Worm (Caenorhabditis elegans) whole organism, midembryonic: ENCODE data around the gene tnt-4.

Experiments used
- T22C8.4 ChIP-seq: fragments of 200-800 bp; sonication (Bioruptor generic); IDR thresholded peaks from 2 replicates; pipeline ENCODE4 v1.3.6; 2022; ENCODE audit warnings: missing genetic modification characterization, missing compliant biosample characterization
- cog-1 ChIP-seq: sonication (generic microtip); optimal IDR thresholded peaks from 2 replicates; lab custom pipeline; 2016; ENCODE audit warnings: missing genetic modification characterization, missing compliant biosample characterization
- flt-1 ChIP-seq: fragments of 200-800 bp; sonication (Bioruptor generic); IDR thresholded peaks from 2 replicates; pipeline ENCODE4 v1.3.6; 2022; ENCODE audit warnings: missing genetic modification characterization, missing compliant biosample characterization
- klf-2 ChIP-seq: fragments of 200-800 bp; sonication (Bioruptor generic); conservative IDR thresholded peaks from 2 replicates; pipeline ENCODE4 v1.3.6; 2022; ENCODE audit warnings: missing genetic modification reagents, missing genetic modification characterization, missing compliant biosample characterization
- med-1 ChIP-seq: sonication (generic microtip); optimal IDR thresholded peaks from 2 replicates; lab custom pipeline; 2017; ENCODE audit warnings: missing genetic modification characterization, mild to moderate bottlenecking, missing compliant biosample characterization, antibody characterized with exemption, missing genetic modification reagents; ENCODE audit not compliant: insufficient read depth
- ref-1 ChIP-seq: fragments of 200-800 bp; sonication (Bioruptor generic); conservative IDR thresholded peaks from 2 replicates; pipeline ENCODE4 v1.3.6; 2022; ENCODE audit warnings: missing genetic modification reagents, missing genetic modification characterization, missing compliant biosample characterization
- tab-1 ChIP-seq: fragments of 200-800 bp; sonication (Bioruptor generic); IDR thresholded peaks from 2 replicates; pipeline ENCODE4 v1.3.6; 2022; ENCODE audit warnings: missing genetic modification characterization, missing compliant biosample characterization
- ztf-23 ChIP-seq: fragments of 200-800 bp; sonication (Bioruptor generic); IDR thresholded peaks from 2 replicates; pipeline ENCODE4 v1.3.6; 2022; ENCODE audit warnings: missing genetic modification reagents, missing genetic modification characterization, missing compliant biosample characterization
- ztf-29 ChIP-seq: fragments of 200-800 bp; sonication (Bioruptor generic); IDR thresholded peaks from 2 replicates; pipeline ENCODE4 v1.3.6; 2022; ENCODE audit warnings: missing genetic modification reagents, missing genetic modification characterization, missing compliant biosample characterization

Gene tnt-4

ce11 chrV:1992515-1992968 is at the start of gene tnt-4:
Gene tnt-4, minus strand, starts transcription at chrV:1992918.
- TF ChIP-seq ztf-29 (GFP tag; lab: Robert Waterston, UW) (no peak), tab-1 (no peak), T22C8.4 (GFP tag; lab: Robert Waterston, UW) (no peak), flt-1 (GFP tag; lab: Robert Waterston, UW) (no peak), med-1 (no peak), cog-1 (tag; lab: Kevin White, UChicago) (no peak)

- no peak for TF ChIP-seq klf-2 (GFP tag; lab: Robert Waterston, UW)
- TF ChIP-seq T22C8.4 (GFP tag; lab: Robert Waterston, UW) = no peak
- no peak for TF ChIP-seq flt-1 (GFP tag; lab: Robert Waterston, UW)
- no peak for TF ChIP-seq ref-1 (GFP tag; lab: Robert Waterston, UW)
- TF ChIP-seq ztf-23 (GFP tag; lab: Robert Waterston, UW) = no peak
- no peak for TF ChIP-seq med-1
- no peak for TF ChIP-seq tab-1
- no peak for TF ChIP-seq ztf-29 (GFP tag; lab: Robert Waterston, UW)
These were observed 42.8 kb upstream of the tnt-4 start, which contains the start of gene srab-23 for ce11 chrV:2035545-2035944. Gene srab-23, minus strand, starts transcription at chrV:2035645.

ce11 chrV:2031454-2031853 is 38.7 kb upstream of the tnt-4 start, which contains the start of gene hil-6:
Gene hil-6, minus strand, starts transcription at chrV:2031554.
- no peak for TF ChIP-seq ztf-29 (GFP tag; lab: Robert Waterston, UW)
- TF ChIP-seq tab-1 = no peak
- no peak for TF ChIP-seq T22C8.4 (GFP tag; lab: Robert Waterston, UW)
- TF ChIP-seq med-1 = no peak
- TF ChIP-seq ztf-23 (GFP tag; lab: Robert Waterston, UW) = no peak
- TF ChIP-seq cog-1 (tag; lab: Kevin White, UChicago) = no peak
- TF ChIP-seq flt-1 (GFP tag; lab: Robert Waterston, UW) = no peak
- no peak for TF ChIP-seq ref-1 (GFP tag; lab: Robert Waterston, UW)
- no peak for TF ChIP-seq klf-2 (GFP tag; lab: Robert Waterston, UW)

ce11 chrV:2030661-2031060 is 37.9 kb upstream of the tnt-4 start:
- no peak for TF ChIP-seq ztf-29 (GFP tag; lab: Robert Waterston, UW)

- TF ChIP-seq flt-1 (GFP tag; lab: Robert Waterston, UW) = no peak
- no peak for TF ChIP-seq tab-1
- no peak for TF ChIP-seq med-1
- no peak for TF ChIP-seq ztf-29 (GFP tag; lab: Robert Waterston, UW)
- no peak for TF ChIP-seq klf-2 (GFP tag; lab: Robert Waterston, UW)
- no peak for TF ChIP-seq cog-1 (tag; lab: Kevin White, UChicago)
- TF ChIP-seq ref-1 (GFP tag; lab: Robert Waterston, UW) = no peak
- TF ChIP-seq T22C8.4 (GFP tag; lab: Robert Waterston, UW) = no peak
- no peak for TF ChIP-seq ztf-23 (GFP tag; lab: Robert Waterston, UW)
These were observed 37.2 kb upstream of the tnt-4 start, which contains the start of gene F59A7.12 for ce11 chrV:2029877-2030276. Gene F59A7.12, plus strand, starts transcription at chrV:2030177.

ce11 chrV:2027787-2028186 is 35.1 kb upstream of the tnt-4 start, which contains the start of gene srab-13:
Gene srab-13, minus strand, starts transcription at chrV:2027887.
- no peak for TF ChIP-seq tab-1
- TF ChIP-seq T22C8.4 (GFP tag; lab: Robert Waterston, UW) = no peak
- TF ChIP-seq ref-1 (GFP tag; lab: Robert Waterston, UW) = no peak
- TF ChIP-seq ztf-23 (GFP tag; lab: Robert Waterston, UW) = no peak
- TF ChIP-seq med-1 = no peak
- no peak for TF ChIP-seq ztf-29 (GFP tag; lab: Robert Waterston, UW)
- no peak for TF ChIP-seq flt-1 (GFP tag; lab: Robert Waterston, UW)
- TF ChIP-seq klf-2 (GFP tag; lab: Robert Waterston, UW) = no peak
- TF ChIP-seq cog-1 (tag; lab: Kevin White, UChicago) = no peak

- no peak for TF ChIP-seq T22C8.4 (GFP tag; lab: Robert Waterston, UW)
- TF ChIP-seq tab-1 = no peak
- TF ChIP-seq ref-1 (GFP tag; lab: Robert Waterston, UW) = no peak
- no peak for TF ChIP-seq flt-1 (GFP tag; lab: Robert Waterston, UW)
- no peak for TF ChIP-seq cog-1 (tag; lab: Kevin White, UChicago)
- no peak for TF ChIP-seq ztf-29 (GFP tag; lab: Robert Waterston, UW)
- TF ChIP-seq med-1 = no peak
- no peak for TF ChIP-seq klf-2 (GFP tag; lab: Robert Waterston, UW)
- TF ChIP-seq ztf-23 (GFP tag; lab: Robert Waterston, UW) = no peak
These were observed 29.7 kb upstream of the tnt-4 start, which contains the start of gene F59A7.5 for ce11 chrV:2022374-2022773. Gene F59A7.5, plus strand, starts transcription at chrV:2022674.

- no peak for TF ChIP-seq klf-2 (GFP tag; lab: Robert Waterston, UW)
- no peak for TF ChIP-seq T22C8.4 (GFP tag; lab: Robert Waterston, UW)
- TF ChIP-seq ztf-29 (GFP tag; lab: Robert Waterston, UW) = no peak
- TF ChIP-seq cog-1 (tag; lab: Kevin White, UChicago) = no peak
- no peak for TF ChIP-seq tab-1
- no peak for TF ChIP-seq med-1
- no peak for TF ChIP-seq flt-1 (GFP tag; lab: Robert Waterston, UW)
These were observed 28.6 kb upstream of the tnt-4 start for ce11 chrV:2021283-2021682.

ce11 chrV:2018689-2019088 is 26.0 kb upstream of the tnt-4 start, which contains the start of gene F59A7.14:
Gene F59A7.14, plus strand, starts transcription at chrV:2018989.
- TF ChIP-seq cog-1 (tag; lab: Kevin White, UChicago) (no peak), med-1 (no peak), ztf-29 (GFP tag; lab: Robert Waterston, UW) (no peak), T22C8.4 (GFP tag; lab: Robert Waterston, UW) (no peak), tab-1 (no peak), flt-1 (GFP tag; lab: Robert Waterston, UW) (no peak), ztf-23 (GFP tag; lab: Robert Waterston, UW) (no peak), ref-1 (GFP tag; lab: Robert Waterston, UW) (no peak), klf-2 (GFP tag; lab: Robert Waterston, UW) (no peak)

ce11 chrV:2016428-2016827 is 23.7 kb upstream of the tnt-4 start, which contains the start of gene F59A7.2:
Gene F59A7.2, minus strand, starts transcription at chrV:2016528.
- no peak for TF ChIP-seq tab-1
- TF ChIP-seq ref-1 (GFP tag; lab: Robert Waterston, UW) = no peak
- no peak for TF ChIP-seq ztf-29 (GFP tag; lab: Robert Waterston, UW)
- no peak for TF ChIP-seq flt-1 (GFP tag; lab: Robert Waterston, UW)
- TF ChIP-seq med-1 = no peak
- no peak for TF ChIP-seq ztf-23 (GFP tag; lab: Robert Waterston, UW)
- TF ChIP-seq cog-1 (tag; lab: Kevin White, UChicago) = no peak
